Worm (Caenorhabditis elegans) whole organism, early embryonic: Measurements from ENCODE around the gene ddn-2.

Experiments
- B0310.2 ChIP-seq: sonication (generic microtip); optimal IDR thresholded peaks from 2 replicates; lab custom pipeline; 2016; ENCODE audit warnings: mild to moderate bottlenecking, missing genetic modification characterization, missing compliant biosample characterization
- ama-1 ChIP-seq: fragments of 150-350 bp; optimal IDR thresholded peaks from 2 replicates; lab custom pipeline; 2014
- ceh-13 ChIP-seq: fragments of 200-800 bp; sonication (Bioruptor generic); optimal IDR thresholded peaks from 2 replicates; lab custom pipeline; 2018; ENCODE audit warnings: mild to moderate bottlenecking, missing genetic modification characterization, missing compliant biosample characterization
- ceh-36 ChIP-seq: sonication (generic microtip); optimal IDR thresholded peaks from 2 replicates; lab custom pipeline; 2016; ENCODE audit warnings: missing genetic modification characterization, inconsistent platforms, missing compliant biosample characterization
- flt-1 ChIP-seq: fragments of 200-800 bp; sonication (Bioruptor generic); IDR thresholded peaks from 2 replicates; pipeline ENCODE4 v1.3.6; 2022; ENCODE audit warnings: missing genetic modification characterization, missing compliant biosample characterization
- hmbx-1 ChIP-seq: sonication (generic microtip); optimal IDR thresholded peaks from 2 replicates; lab custom pipeline; 2016; ENCODE audit warnings: mild to moderate bottlenecking, missing genetic modification characterization, missing compliant biosample characterization
- pes-1 ChIP-seq: fragments of 200-800 bp; sonication (Bioruptor generic); IDR thresholded peaks from 2 replicates; pipeline ENCODE4 v1.3.6; 2022; ENCODE audit warnings: missing genetic modification reagents, missing genetic modification characterization, missing compliant biosample characterization
- tbx-11 ChIP-seq: fragments of 200-800 bp; sonication (Bioruptor generic); IDR thresholded peaks from 2 replicates; pipeline ENCODE4 v1.3.6; 2022; ENCODE audit warnings: missing genetic modification characterization, missing compliant biosample characterization

DNA sequence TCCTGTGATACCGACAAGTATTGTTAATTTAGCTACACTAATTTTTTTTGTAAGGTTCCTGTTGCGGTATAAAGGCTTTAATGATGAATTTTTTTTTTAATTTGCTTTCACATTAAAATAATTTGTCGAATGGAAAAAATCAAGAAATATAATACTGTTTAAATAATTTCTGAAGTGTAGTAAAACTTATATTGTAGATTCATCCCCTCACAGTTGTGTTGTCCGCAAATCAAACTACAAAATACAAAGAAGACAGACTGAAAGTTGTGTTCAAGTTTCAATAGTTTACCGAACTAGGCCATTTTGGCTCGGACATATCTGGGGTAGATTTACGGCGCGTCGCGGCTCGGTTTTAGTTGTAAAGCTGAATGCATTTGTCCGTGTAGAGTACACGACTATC is 11.5 kb upstream of the ddn-2 start:
- no peak for TF ChIP-seq ceh-13 (GFP tag; lab: Kevin White, UChicago)
- no peak for TF ChIP-seq flt-1
- TF ChIP-seq ama-1 (lab: Kevin White, UChicago) = no peak
- no peak for TF ChIP-seq tbx-11
- no peak for TF ChIP-seq ceh-36
- no peak for TF ChIP-seq pes-1
- no peak for TF ChIP-seq hmbx-1 (tag; lab: Kevin White, UChicago)
- no peak for TF ChIP-seq B0310.2 (tag; lab: Kevin White, UChicago)
